Worm (Caenorhabditis elegans): ENCODE measurements around the gene gtf-2H3.

DNA sequence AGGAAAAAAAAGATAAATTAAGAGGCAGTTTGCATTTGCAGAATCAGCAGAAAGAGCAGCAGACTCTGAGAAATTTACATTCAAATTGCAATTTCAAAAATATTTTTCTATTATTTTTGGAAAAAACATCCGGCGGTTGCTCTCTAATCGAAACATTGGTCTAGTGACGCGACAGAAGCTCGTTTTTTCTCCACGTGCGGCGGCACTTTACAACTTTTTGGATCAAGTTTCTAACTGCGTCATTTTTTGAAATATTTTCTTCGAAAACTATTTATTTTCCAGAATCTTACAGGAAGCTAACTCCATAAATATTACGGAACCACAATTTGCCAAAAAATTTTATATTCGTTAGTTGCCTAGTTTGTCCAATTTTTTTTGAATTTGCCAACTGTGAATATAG is 30.0 kb upstream of the gtf-2H3 start:
- no peak for TF ChIP-seq lin-39 (tag; optimal IDR thresholded peaks at IDR 0.05)
- TF ChIP-seq elt-3 (tag; optimal IDR thresholded peaks at IDR 0.05), result no peak
- TF ChIP-seq skn-1 (tag; optimal IDR thresholded peaks at IDR 0.05), result no peak
- no peak for TF ChIP-seq ceh-16 (tag; optimal IDR thresholded peaks at IDR 0.05)
- TF ChIP-seq unc-55 (GFP tag; optimal IDR thresholded peaks at IDR 0.05), result no peak
- no peak for TF ChIP-seq ama-1 (optimal IDR thresholded peaks at IDR 0.05)
- no peak for TF ChIP-seq ZK546.5 (tag; optimal IDR thresholded peaks at IDR 0.05)
